Worm (Caenorhabditis elegans) whole organism, L4/young adult: ENCODE results near the gene riok-3.

Experiments used
- W03F9.2 ChIP-seq: fragments of 150-350 bp; optimal IDR thresholded peaks from 2 replicates; lab custom pipeline; 2014; ENCODE audit warnings: missing biosample characterization, missing genetic modification characterization
- dao-5 ChIP-seq: sonication (generic microtip); optimal IDR thresholded peaks from 2 replicates; lab custom pipeline; 2016; ENCODE audit warnings: missing genotype, missing genetic modification characterization, moderate library complexity, missing compliant biosample characterization
- him-1 ChIP-seq: sonication (generic microtip); optimal IDR thresholded peaks from 2 replicates; lab custom pipeline; 2016; ENCODE audit warnings: missing genotype, missing genetic modification reagents, missing genetic modification characterization, missing compliant biosample characterization

The riok-3 gene

ce11 chrIII:9825073-9825828 lies 20.4 kb upstream of the riok-3 start, which contains the start of gene ZK632.9:
Gene ZK632.9 (minus strand): TSS chrIII:9825432.
- no peak for TF ChIP-seq him-1 (tag; lab: Kevin White, UChicago)
- TF ChIP-seq W03F9.2 (tag; lab: Kevin White, UChicago), result no peak
- TF ChIP-seq dao-5 (tag; lab: Kevin White, UChicago), result no peak

ce11 chrIII:9824330-9824934 lies 19.6 kb upstream of the riok-3 start, which contains the start of gene lin-52:
Gene lin-52 (minus strand): TSS chrIII:9824750.
- no peak for TF ChIP-seq W03F9.2 (tag; lab: Kevin White, UChicago)
- TF ChIP-seq dao-5 (tag; lab: Kevin White, UChicago), result no peak
- no peak for TF ChIP-seq him-1 (tag; lab: Kevin White, UChicago)

ce11 chrIII:9823748-9824147 lies 18.9 kb upstream of the riok-3 start:
- TF ChIP-seq dao-5 (tag; lab: Kevin White, UChicago), result no peak
- no peak for TF ChIP-seq W03F9.2 (tag; lab: Kevin White, UChicago)
- TF ChIP-seq him-1 (tag; lab: Kevin White, UChicago), result no peak

ce11 chrIII:9822942-9823341 lies 18.1 kb upstream of the riok-3 start, which contains the start of gene arl-5:
Gene arl-5 (plus strand): TSS chrIII:9823242.
- TF ChIP-seq him-1 (tag; lab: Kevin White, UChicago) (no peak), dao-5 (tag; lab: Kevin White, UChicago) (no peak), W03F9.2 (tag; lab: Kevin White, UChicago) (no peak)

ce11 chrIII:9818763-9819162 lies 14.0 kb upstream of the riok-3 start, which contains the start of gene panl-3:
Gene panl-3 (plus strand): TSS chrIII:9819056.
- TF ChIP-seq W03F9.2 (tag; lab: Kevin White, UChicago), result no peak
- TF ChIP-seq him-1 (tag; lab: Kevin White, UChicago), result no peak
- TF ChIP-seq dao-5 (tag; lab: Kevin White, UChicago), result no peak

- TF ChIP-seq W03F9.2 (tag; lab: Kevin White, UChicago), result peak; percentile 61
- no peak for TF ChIP-seq him-1 (tag; lab: Kevin White, UChicago)
Observed at ce11 chrIII:9817894-9818293, 13.1 kb upstream of the riok-3 start.

- no peak for TF ChIP-seq dao-5 (tag; lab: Kevin White, UChicago)
- no peak for TF ChIP-seq W03F9.2 (tag; lab: Kevin White, UChicago)
- no peak for TF ChIP-seq him-1 (tag; lab: Kevin White, UChicago)
Observed at ce11 chrIII:9817087-9817612, 12.3 kb upstream of the riok-3 start, which contains the start of gene cnx-1. Gene cnx-1 (minus strand): TSS chrIII:9817137.

- TF ChIP-seq W03F9.2 (tag; lab: Kevin White, UChicago) (no peak), him-1 (tag; lab: Kevin White, UChicago) (no peak), dao-5 (tag; lab: Kevin White, UChicago) (no peak)
Observed at ce11 chrIII:9813146-9813545, 8.3 kb upstream of the riok-3 start, which contains the start of gene ZK632.14. Gene ZK632.14 (plus strand): TSS chrIII:9813446.

- TF ChIP-seq dao-5 (tag; lab: Kevin White, UChicago) (no peak), W03F9.2 (tag; lab: Kevin White, UChicago) (peak; percentile 56)
Observed at ce11 chrIII:9808179-9808578, 3.4 kb upstream of the riok-3 start, which contains the start of gene gtap-2. Gene gtap-2 (plus strand): TSS chrIII:9808544.

ce11 chrIII:9807560-9808046 lies 2.8 kb upstream of the riok-3 start:
- TF ChIP-seq him-1 (tag; lab: Kevin White, UChicago) (no peak), dao-5 (tag; lab: Kevin White, UChicago) (no peak), W03F9.2 (tag; lab: Kevin White, UChicago) (no peak)

ce11 chrIII:9806968-9807559 lies 2.3 kb upstream of the riok-3 start, which contains the start of gene ZK632.4:
Gene ZK632.4 (minus strand): TSS chrIII:9807454.
- TF ChIP-seq him-1 (tag; lab: Kevin White, UChicago), result no peak
- no peak for TF ChIP-seq dao-5 (tag; lab: Kevin White, UChicago)
- no peak for TF ChIP-seq W03F9.2 (tag; lab: Kevin White, UChicago)

- TF ChIP-seq dao-5 (tag; lab: Kevin White, UChicago) (no peak), him-1 (tag; lab: Kevin White, UChicago) (no peak), W03F9.2 (tag; lab: Kevin White, UChicago) (no peak)
Observed at ce11 chrIII:9802045-9802444, 2.8 kb downstream of the riok-3 start.
